Fruit fly (Drosophila melanogaster): ENCODE measurements around the gene rgn.
A peak's percentile ranks its signal among the peaks of the same experiment; 100 is the strongest.

DNA sequence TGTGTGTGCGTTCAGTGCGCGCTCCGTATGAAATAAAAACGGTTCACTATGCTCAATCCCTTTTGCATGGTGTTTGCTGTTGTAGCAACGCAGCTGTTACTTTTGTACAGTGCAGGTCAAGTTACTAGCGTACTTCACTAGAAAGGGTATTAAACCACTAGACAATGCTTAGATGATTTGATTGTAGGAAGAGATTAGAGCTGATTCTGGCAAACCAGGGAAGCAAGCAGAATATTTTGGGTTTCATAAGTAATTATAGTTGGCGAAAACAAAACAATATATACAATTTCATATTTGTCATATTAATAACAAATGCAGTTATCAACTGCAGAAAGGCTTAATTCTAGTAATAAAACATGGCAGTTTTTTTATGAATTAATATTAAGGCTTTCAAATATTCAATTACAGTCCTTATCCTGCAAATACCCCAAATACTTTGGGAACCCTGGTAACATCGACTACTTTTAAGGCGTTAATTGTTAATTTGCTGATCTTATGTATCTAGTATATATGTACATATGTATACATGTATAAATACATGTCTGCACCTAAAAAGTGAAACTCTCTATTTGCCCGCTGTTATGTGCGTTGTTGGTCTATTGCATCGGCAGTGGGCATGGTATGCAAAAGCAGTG, 35.0 kb upstream of the rgn start:
- TF ChIP-seq achi (GFP tag; optimal IDR thresholded peaks at IDR 0.05): peak; percentile 53
- TF ChIP-seq Eip78C (GFP tag): peak; percentile 92
- TF ChIP-seq Blimp-1 (GFP tag; optimal IDR thresholded peaks at IDR 0.05): no peak

Data from whole organism, prepupa.